Worm (Caenorhabditis elegans) whole organism, young adult: Measurements from ENCODE around the gene Y39A1A.17.

Experiments
- B0035.1 ChIP-seq: sonication (generic microtip); optimal IDR thresholded peaks from 2 replicates; lab custom pipeline; 2016; ENCODE audit warnings: missing genetic modification characterization, mild to moderate bottlenecking, missing compliant biosample characterization, missing genotype, missing genetic modification reagents
- B0336.3 ChIP-seq: fragments of 200-800 bp; sonication (Bioruptor generic); IDR thresholded peaks from 2 replicates; pipeline ENCODE4 v1.3.6; 2022; ENCODE audit warnings: missing genetic modification characterization, missing compliant biosample characterization
- C06A6.2 ChIP-seq: fragments of 200-800 bp; sonication (Bioruptor generic); conservative IDR thresholded peaks from 2 replicates; pipeline ENCODE4 v1.3.6; 2022; ENCODE audit warnings: missing genetic modification characterization, missing compliant biosample characterization
- D2030.7 ChIP-seq: fragments of 200-800 bp; sonication (Bioruptor generic); IDR thresholded peaks from 2 replicates; pipeline ENCODE4 v1.3.6; 2022; ENCODE audit warnings: missing genetic modification reagents, missing genetic modification characterization, missing compliant biosample characterization
- F23B12.7 ChIP-seq: sonication (generic microtip); optimal IDR thresholded peaks from 2 replicates; lab custom pipeline; 2017; ENCODE audit warnings: missing genetic modification characterization, mild to moderate bottlenecking, missing compliant biosample characterization, antibody characterized with exemption, moderate library complexity; ENCODE audit not compliant: insufficient read depth
- F37B4.10 ChIP-seq: fragments of 200-800 bp; sonication (Bioruptor generic); IDR thresholded peaks from 2 replicates; pipeline ENCODE4 v1.3.6; 2022; ENCODE audit warnings: missing genetic modification characterization, missing compliant biosample characterization
- F49E8.2 ChIP-seq: sonication (generic microtip); optimal IDR thresholded peaks from 3 replicates; lab custom pipeline; 2017; ENCODE audit warnings: missing genetic modification characterization, mild to moderate bottlenecking, missing compliant biosample characterization, antibody characterized with exemption, moderate library complexity; ENCODE audit not compliant: insufficient read depth
- F52B5.7 ChIP-seq: sonication (generic microtip); optimal IDR thresholded peaks from 2 replicates; lab custom pipeline; 2016; ENCODE audit warnings: mild to moderate bottlenecking, missing genetic modification characterization, missing compliant biosample characterization
- K12H6.12 ChIP-seq: fragments of 200-800 bp; sonication (Bioruptor generic); optimal IDR thresholded peaks from 2 replicates; lab custom pipeline; 2018; ENCODE audit warnings: mild to moderate bottlenecking, missing genetic modification characterization, missing compliant biosample characterization
- Y53F4B.3 ChIP-seq: fragments of 200-800 bp; sonication (Bioruptor generic); IDR thresholded peaks from 2 replicates; pipeline ENCODE4 v1.3.6; 2022; ENCODE audit warnings: missing genetic modification reagents, missing genetic modification characterization, missing compliant biosample characterization
- Y53G8AR.9 ChIP-seq: fragments of 200-800 bp; sonication (Bioruptor generic); conservative IDR thresholded peaks from 2 replicates; pipeline ENCODE4 v1.3.6; 2022; ENCODE audit warnings: missing genetic modification reagents, missing genetic modification characterization, missing compliant biosample characterization
- Y67H2A.10 ChIP-seq: fragments of 200-800 bp; sonication (Bioruptor generic); conservative IDR thresholded peaks from 2 replicates; pipeline ENCODE4 v1.3.6; 2022; ENCODE audit warnings: missing genetic modification reagents, missing genetic modification characterization, missing compliant biosample characterization
- atf-7 ChIP-seq: sonication (generic microtip); optimal IDR thresholded peaks from 2 replicates; lab custom pipeline; 2017; ENCODE audit warnings: mild to moderate bottlenecking, missing genetic modification characterization, missing compliant biosample characterization
- attf-3 ChIP-seq: fragments of 200-800 bp; sonication (Bioruptor generic); conservative IDR thresholded peaks from 2 replicates; pipeline ENCODE4 v1.3.6; 2022; ENCODE audit warnings: missing genetic modification reagents, missing genetic modification characterization, missing compliant biosample characterization
- attf-5 ChIP-seq: fragments of 200-800 bp; sonication (Bioruptor generic); optimal IDR thresholded peaks from 2 replicates; lab custom pipeline; 2018; ENCODE audit warnings: mild to moderate bottlenecking, missing genetic modification characterization, missing compliant biosample characterization
- attf-6 ChIP-seq: fragments of 200-800 bp; sonication (Bioruptor generic); IDR thresholded peaks from 2 replicates; pipeline ENCODE4 v1.3.6; 2022; ENCODE audit warnings: missing genetic modification reagents, missing genetic modification characterization, missing compliant biosample characterization
- bed-1 ChIP-seq: fragments of 200-800 bp; sonication (Bioruptor generic); IDR thresholded peaks from 2 replicates; pipeline ENCODE4 v1.3.6; 2022; ENCODE audit warnings: missing genetic modification reagents, missing genetic modification characterization, missing compliant biosample characterization
- ceh-79 ChIP-seq: sonication (generic microtip); optimal IDR thresholded peaks from 2 replicates; lab custom pipeline; 2017; ENCODE audit warnings: mild to moderate bottlenecking, missing genetic modification characterization, missing compliant biosample characterization
- die-1 ChIP-seq: sonication (generic microtip); optimal IDR thresholded peaks from 2 replicates; lab custom pipeline; 2016; ENCODE audit warnings: missing genotype, mild to moderate bottlenecking, missing genetic modification characterization, missing compliant biosample characterization
- dox-1 ChIP-seq: fragments of 200-800 bp; sonication (Bioruptor generic); IDR thresholded peaks from 2 replicates; pipeline ENCODE4 v1.3.6; 2022; ENCODE audit warnings: missing genetic modification reagents, missing genetic modification characterization, missing compliant biosample characterization
- efl-1 ChIP-seq: fragments of 150-350 bp; optimal IDR thresholded peaks from 2 replicates; lab custom pipeline; 2014; ENCODE audit warnings: missing biosample characterization, missing genetic modification reagents, missing genetic modification characterization
- ekl-4 ChIP-seq: fragments of 200-800 bp; sonication (Bioruptor generic); IDR thresholded peaks from 2 replicates; pipeline ENCODE4 v1.3.6; 2022; ENCODE audit warnings: missing genetic modification reagents, missing genetic modification characterization, missing compliant biosample characterization
- hmg-20 ChIP-seq: fragments of 200-800 bp; sonication (Bioruptor generic); IDR thresholded peaks from 2 replicates; pipeline ENCODE4 v1.3.6; 2022; ENCODE audit warnings: missing genetic modification reagents, missing genetic modification characterization, missing compliant biosample characterization
- hsf-1 ChIP-seq: fragments of 200-800 bp; sonication (Bioruptor generic); IDR thresholded peaks from 2 replicates; pipeline ENCODE4 v1.3.6; 2022; ENCODE audit warnings: missing genetic modification reagents, missing genetic modification characterization, missing compliant biosample characterization
- lag-1 ChIP-seq: fragments of 200-800 bp; sonication (Bioruptor generic); IDR thresholded peaks from 2 replicates; pipeline ENCODE4 v1.3.6; 2022; ENCODE audit warnings: missing genetic modification reagents, missing genetic modification characterization, missing compliant biosample characterization
- lin-40 ChIP-seq: sonication (generic microtip); optimal IDR thresholded peaks from 2 replicates; lab custom pipeline; 2016; ENCODE audit warnings: missing genetic modification characterization, mild to moderate bottlenecking, missing compliant biosample characterization, missing genotype, missing genetic modification reagents
- lir-1 ChIP-seq: fragments of 200-800 bp; sonication (Bioruptor generic); conservative IDR thresholded peaks from 2 replicates; pipeline ENCODE4 v1.3.6; 2022; ENCODE audit warnings: missing genetic modification reagents, missing genetic modification characterization, missing compliant biosample characterization
- madf-3 ChIP-seq: fragments of 200-800 bp; sonication (Bioruptor generic); IDR thresholded peaks from 2 replicates; pipeline ENCODE4 v1.3.6; 2022; ENCODE audit warnings: missing genetic modification reagents, missing genetic modification characterization, missing compliant biosample characterization
- mxl-1 ChIP-seq: sonication (generic microtip); optimal IDR thresholded peaks from 2 replicates; lab custom pipeline; 2016; ENCODE audit warnings: missing genetic modification characterization, missing compliant biosample characterization
- nfya-1 ChIP-seq: sonication (generic microtip); optimal IDR thresholded peaks from 2 replicates; lab custom pipeline; 2017; ENCODE audit warnings: antibody characterized with exemption, missing compliant biosample characterization, missing genetic modification characterization, borderline replicate concordance; ENCODE audit not compliant: insufficient read depth
- nhr-27 ChIP-seq: fragments of 200-800 bp; sonication (Bioruptor generic); optimal IDR thresholded peaks from 2 replicates; lab custom pipeline; 2018; ENCODE audit warnings: mild to moderate bottlenecking, missing genetic modification characterization, moderate library complexity, missing compliant biosample characterization
- nhr-90 ChIP-seq: sonication (generic microtip); optimal IDR thresholded peaks from 2 replicates; lab custom pipeline; 2016; ENCODE audit warnings: missing genotype, mild to moderate bottlenecking, missing genetic modification characterization, missing compliant biosample characterization
- pha-4 ChIP-seq: fragments of 150-350 bp; sonication (generic microtip); optimal IDR thresholded peaks from 2 replicates; lab custom pipeline; 2014; ENCODE audit warnings: missing biosample characterization, missing genetic modification reagents, missing genetic modification characterization
- snpc-1.3 ChIP-seq: sonication (generic microtip); optimal IDR thresholded peaks from 2 replicates; lab custom pipeline; 2017; ENCODE audit warnings: missing genetic modification characterization, mild to moderate bottlenecking, missing compliant biosample characterization, antibody characterized with exemption, moderate library complexity, missing genotype, missing genetic modification reagents; ENCODE audit not compliant: insufficient read depth
- tbp1 ChIP-seq: fragments of 200-800 bp; sonication (Bioruptor generic); optimal IDR thresholded peaks from 2 replicates; lab custom pipeline; 2018; ENCODE audit warnings: mild to moderate bottlenecking, missing genetic modification characterization, missing compliant biosample characterization
- tbx-9 ChIP-seq: sonication (generic microtip); optimal IDR thresholded peaks from 2 replicates; lab custom pipeline; 2016; ENCODE audit warnings: borderline replicate concordance, missing genetic modification characterization, inconsistent platforms, missing compliant biosample characterization
- tlf-1 ChIP-seq: fragments of 200-800 bp; sonication (Bioruptor generic); optimal IDR thresholded peaks from 2 replicates; lab custom pipeline; 2018; ENCODE audit warnings: mild to moderate bottlenecking, missing genetic modification characterization, missing compliant biosample characterization
- xnd-1 ChIP-seq: sonication (generic microtip); optimal IDR thresholded peaks from 2 replicates; lab custom pipeline; 2016; ENCODE audit warnings: missing genotype, missing genetic modification reagents, missing genetic modification characterization, missing compliant biosample characterization
- ztf-26 ChIP-seq: sonication (generic microtip); optimal IDR thresholded peaks from 2 replicates; lab custom pipeline; 2017; ENCODE audit warnings: missing genetic modification characterization, missing compliant biosample characterization
- ztf-28 ChIP-seq: fragments of 200-800 bp; sonication (Bioruptor generic); IDR thresholded peaks from 2 replicates; pipeline ENCODE4 v1.3.6; 2022; ENCODE audit warnings: missing genetic modification reagents, missing genetic modification characterization, missing compliant biosample characterization

Gene Y39A1A.17

DNA sequence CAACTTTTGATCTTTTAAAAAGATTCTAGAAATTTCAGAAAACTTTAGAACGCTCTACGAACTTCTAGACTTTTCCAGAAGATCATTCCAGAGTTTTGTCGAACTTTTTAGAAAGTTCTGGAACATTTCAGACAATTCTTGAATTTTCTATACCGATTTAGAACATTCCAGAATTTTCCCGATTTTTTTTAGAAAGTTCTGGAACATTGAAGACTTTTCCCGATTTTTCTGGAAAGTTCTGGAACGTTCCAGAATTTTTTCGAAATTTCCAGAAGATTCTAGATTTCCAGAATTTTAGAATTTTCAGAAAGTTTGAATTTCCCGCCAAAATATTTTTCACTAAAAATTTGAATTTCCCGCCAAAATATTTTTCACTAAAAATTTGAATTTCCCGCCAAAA lies 12.8 kb downstream of the Y39A1A.17 start:
- peak; percentile 94 for TF ChIP-seq hsf-1 (GFP tag; lab: Robert Waterston, UW)

DNA sequence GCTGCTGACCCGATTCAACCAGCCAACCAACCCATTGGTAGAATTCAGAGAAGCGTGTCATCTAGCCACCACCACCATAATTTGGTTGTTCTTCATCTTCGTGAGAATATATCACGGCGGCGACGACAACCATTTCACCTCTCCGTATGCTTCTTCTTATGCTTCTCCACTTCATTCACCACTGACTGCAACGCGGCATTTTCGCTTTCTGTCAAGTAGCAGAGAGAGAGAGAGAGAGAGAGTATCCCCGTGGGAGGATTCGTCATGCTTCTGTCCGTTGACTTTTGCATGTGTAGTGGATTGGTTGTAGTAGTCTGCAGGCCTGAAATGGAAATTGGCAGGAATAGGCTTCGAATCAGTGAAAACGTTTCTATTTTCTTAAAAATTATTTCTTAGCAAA lies 19.0 kb downstream of the Y39A1A.17 start:
- TF ChIP-seq nhr-27 (tag; lab: Kevin White, UChicago): no peak
- no peak for TF ChIP-seq tbx-9 (tag; lab: Kevin White, UChicago)
- no peak for TF ChIP-seq lir-1 (GFP tag; lab: Robert Waterston, UW)
- no peak for TF ChIP-seq tlf-1 (GFP tag; lab: Kevin White, UChicago)
- no peak for TF ChIP-seq ztf-26 (tag; lab: Kevin White, UChicago)
- TF ChIP-seq B0336.3 (GFP tag; lab: Robert Waterston, UW): no peak
- TF ChIP-seq F37B4.10 (GFP tag; lab: Robert Waterston, UW): no peak
- TF ChIP-seq Y67H2A.10: no peak
- no peak for TF ChIP-seq die-1 (tag; lab: Kevin White, UChicago)
- TF ChIP-seq nfya-1 (tag; lab: Kevin White, UChicago): no peak
- TF ChIP-seq ekl-4 (GFP tag; lab: Robert Waterston, UW): no peak
- no peak for TF ChIP-seq pha-4 (tag; lab: Kevin White, UChicago)
- TF ChIP-seq nhr-90 (tag; lab: Kevin White, UChicago): no peak
- TF ChIP-seq dox-1 (GFP tag; lab: Robert Waterston, UW): no peak

DNA sequence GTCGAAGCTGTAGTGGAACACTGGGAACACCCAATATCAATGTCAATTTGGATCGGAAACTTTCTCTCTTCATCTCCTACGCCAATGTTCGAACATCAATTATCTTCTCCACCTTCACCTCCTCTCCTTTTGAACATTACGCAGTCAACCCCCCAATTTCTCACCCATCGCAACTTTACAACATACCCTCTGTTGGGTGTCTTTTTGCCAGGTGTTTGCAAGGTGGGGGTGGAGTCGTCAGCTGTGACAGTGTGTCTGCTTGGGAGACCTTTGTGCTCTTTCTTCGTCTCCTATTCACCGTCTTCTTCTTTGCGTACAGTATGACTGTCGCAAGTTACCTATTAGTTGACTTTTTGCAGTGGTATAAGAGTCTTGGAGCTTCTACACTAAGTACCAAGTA lies 24.3 kb downstream of the Y39A1A.17 start:
- no peak for TF ChIP-seq snpc-1.3 (tag; lab: Kevin White, UChicago)
- no peak for TF ChIP-seq atf-7 (tag; lab: Kevin White, UChicago)
- TF ChIP-seq lir-1 (GFP tag; lab: Robert Waterston, UW): no peak
- TF ChIP-seq bed-1 (GFP tag; lab: Robert Waterston, UW): no peak
- TF ChIP-seq Y53G8AR.9 (GFP tag; lab: Robert Waterston, UW): no peak
- TF ChIP-seq nhr-90 (tag; lab: Kevin White, UChicago): no peak
- TF ChIP-seq lin-40 (tag; lab: Kevin White, UChicago): no peak
- TF ChIP-seq attf-5: no peak
- TF ChIP-seq lag-1: no peak
- no peak for TF ChIP-seq efl-1 (GFP tag; lab: Kevin White, UChicago)
- TF ChIP-seq xnd-1 (tag; lab: Kevin White, UChicago): no peak
- TF ChIP-seq K12H6.12 (tag; lab: Kevin White, UChicago): no peak
- no peak for TF ChIP-seq ztf-28 (GFP tag; lab: Robert Waterston, UW)
- TF ChIP-seq C06A6.2 (GFP tag; lab: Robert Waterston, UW): no peak
- TF ChIP-seq tbp1 (GFP tag; lab: Kevin White, UChicago): no peak

ce11 chrIII:10661292-10661691 lies 29.6 kb downstream of the Y39A1A.17 start:
- TF ChIP-seq F23B12.7 (tag; lab: Kevin White, UChicago) (no peak), hmg-20 (GFP tag; lab: Robert Waterston, UW) (no peak), madf-3 (GFP tag; lab: Robert Waterston, UW) (no peak), mxl-1 (tag; lab: Kevin White, UChicago) (no peak), attf-3 (GFP tag; lab: Robert Waterston, UW) (no peak), ceh-79 (tag; lab: Kevin White, UChicago) (no peak), attf-6 (GFP tag; lab: Robert Waterston, UW) (no peak), dox-1 (GFP tag; lab: Robert Waterston, UW) (no peak), Y67H2A.10 (no peak), F52B5.7 (no peak), ztf-26 (tag; lab: Kevin White, UChicago) (no peak), Y53F4B.3 (no peak), D2030.7 (GFP tag; lab: Robert Waterston, UW) (no peak), F49E8.2 (tag; lab: Kevin White, UChicago) (no peak), B0035.1 (tag; lab: Kevin White, UChicago) (no peak)
